Worm (Caenorhabditis elegans): ENCODE results near the gene spp-31.

spp-31 gene

ce11 chrIV:1419795-1420509, 13.6 kb downstream of the spp-31 start, which contains the start of gene Y77E11A.7 (continued):
- TF ChIP-seq nhr-77 (tag; optimal IDR thresholded peaks at IDR 0.05) (peak; percentile 91), ZK546.5 (tag; optimal IDR thresholded peaks at IDR 0.05) (peak in 1 of 2 experiments; percentile 0), lsy-2 (tag; optimal IDR thresholded peaks at IDR 0.05) (peak; percentile 79 to 91)

ce11 chrIV:1420603-1421002, 14.2 kb downstream of the spp-31 start, which contains the start of gene jtr-1:
TSS of gene jtr-1 (plus strand) at chrIV:1420929.
- TF ChIP-seq snpc-4 (tag; optimal IDR thresholded peaks at IDR 0.05) (no peak), F49E8.2 (tag; optimal IDR thresholded peaks at IDR 0.05; ENCODE audit: borderline replicate concordance) (peak; percentile 62), F44E2.7 (GFP tag; IDR thresholded peaks at IDR 0.05) (no peak), nhr-111 (GFP tag; optimal IDR thresholded peaks at IDR 0.05) (no peak), hmg-1.1 (GFP tag; IDR thresholded peaks at IDR 0.05) (no peak), dpl-1 (GFP tag; optimal IDR thresholded peaks at IDR 0.05) (no peak), nhr-102 (tag; optimal IDR thresholded peaks at IDR 0.05) (no peak), nhr-11 (tag; optimal IDR thresholded peaks at IDR 0.05) (no peak)

ce11 chrIV:1424962-1425361, 18.6 kb downstream of the spp-31 start, which contains the start of gene Y77E11A.8:
TSS of gene Y77E11A.8 (minus strand) at chrIV:1425062.
- TF ChIP-seq snpc-4 (tag; optimal IDR thresholded peaks at IDR 0.05) (no peak), unc-62 (GFP tag; optimal IDR thresholded peaks at IDR 0.05 in 1 of 2) (no peak), unc-62 (tag; optimal IDR thresholded peaks at IDR 0.05) (no peak), Y48G9A.11 (GFP tag; IDR thresholded peaks at IDR 0.05) (no peak), lin-38 (GFP tag; IDR thresholded peaks at IDR 0.05) (no peak), vab-7 (GFP tag; IDR thresholded peaks at IDR 0.05) (no peak), D1046.2 (GFP tag; IDR thresholded peaks at IDR 0.05) (no peak), ceh-20 (GFP tag; IDR thresholded peaks at IDR 0.05) (no peak), madf-5 (GFP tag; IDR thresholded peaks at IDR 0.05) (no peak), zag-1 (tag; optimal IDR thresholded peaks at IDR 0.05) (no peak), spr-1 (tag; optimal IDR thresholded peaks at IDR 0.05) (no peak), nhr-28 (tag; optimal IDR thresholded peaks at IDR 0.05) (no peak), skn-1 (tag; optimal IDR thresholded peaks at IDR 0.05) (no peak), jun-1 (tag; optimal IDR thresholded peaks at IDR 0.05) (no peak), saeg-2 (GFP tag; IDR thresholded peaks at IDR 0.05) (no peak)

ce11 chrIV:1427283-1427682, 20.9 kb downstream of the spp-31 start, which contains the start of gene clec-171:
TSS of gene clec-171 (minus strand) at chrIV:1427383.
- no peak for TF ChIP-seq hlh-30 (tag; optimal IDR thresholded peaks at IDR 0.05; ENCODE audit: insufficient read depth)
- no peak for TF ChIP-seq mdl-1 (tag; optimal IDR thresholded peaks at IDR 0.05)
- TF ChIP-seq unc-39 (tag; optimal IDR thresholded peaks at IDR 0.05), result no peak
- TF ChIP-seq fos-1 (tag; optimal IDR thresholded peaks at IDR 0.05), result no peak
- no peak for TF ChIP-seq skn-1 (tag; optimal IDR thresholded peaks at IDR 0.05)
- TF ChIP-seq Y5F2A.4 (GFP tag; optimal IDR thresholded peaks at IDR 0.05), result no peak
- TF ChIP-seq nhr-11 (tag; optimal IDR thresholded peaks at IDR 0.05), result no peak
- TF ChIP-seq nhr-6 (tag; optimal IDR thresholded peaks at IDR 0.05), result no peak
- TF ChIP-seq tag-97 (GFP tag; IDR thresholded peaks at IDR 0.05), result no peak
- TF ChIP-seq lin-13 (GFP tag; optimal IDR thresholded peaks at IDR 0.05), result no peak
- no peak for TF ChIP-seq lir-3 (tag; optimal IDR thresholded peaks at IDR 0.05)
- no peak for TF ChIP-seq ceh-62 (tag; optimal IDR thresholded peaks at IDR 0.05)
- no peak for TF ChIP-seq T20F7.1 (GFP tag; optimal IDR thresholded peaks at IDR 0.05)
- no peak for TF ChIP-seq nhr-77 (tag; optimal IDR thresholded peaks at IDR 0.05)
- TF ChIP-seq set-16 (GFP tag; IDR thresholded peaks at IDR 0.05), result no peak
- TF ChIP-seq spr-3 (GFP tag; optimal IDR thresholded peaks at IDR 0.05), result no peak
- no peak for TF ChIP-seq dpl-1 (GFP tag; optimal IDR thresholded peaks at IDR 0.05)
- no peak for TF ChIP-seq lin-1 (GFP tag; IDR thresholded peaks at IDR 0.05)
